Fruit fly (Drosophila melanogaster) whole organism, embryonic: Measurements from ENCODE around the gene mRpS9.

ENCODE experiments used
- Aef1 ChIP-seq: fragments of 200-800 bp; sonication (Bioruptor generic); IDR thresholded peaks from 3 replicates; pipeline ENCODE4 v1.3.6; 2022; ENCODE audit warnings: missing biosample characterization, missing genetic modification characterization
- Asciz ChIP-seq: fragments of 200-800 bp; sonication (Bioruptor generic); optimal IDR thresholded peaks from 2 replicates; lab custom pipeline; 2017; ENCODE audit warnings: missing biosample characterization, mild to moderate bottlenecking, missing genetic modification characterization, missing genetic modification reagents
- BEAF-32 ChIP-seq: fragments of 200-800 bp; sonication (Bioruptor generic); optimal IDR thresholded peaks from 3 replicates; lab custom pipeline; 2017; ENCODE audit warnings: missing biosample characterization, missing genetic modification characterization, mild to moderate bottlenecking, moderate library complexity, missing genetic modification reagents
- CG1233 ChIP-seq: fragments of 200-800 bp; sonication (Bioruptor generic); optimal IDR thresholded peaks from 4 replicates; lab custom pipeline; 2018; ENCODE audit warnings: missing biosample characterization, mild to moderate bottlenecking, missing genetic modification characterization
- CG12744 ChIP-seq: fragments of 200-800 bp; sonication (Bioruptor generic); optimal IDR thresholded peaks from 2 replicates; lab custom pipeline; 2016; ENCODE audit warnings: missing biosample characterization, missing genetic modification characterization
- CG13296 ChIP-seq: fragments of 200-800 bp; sonication (Bioruptor generic); optimal IDR thresholded peaks from 3 replicates; lab custom pipeline; 2018; ENCODE audit warnings: missing biosample characterization, mild to moderate bottlenecking, missing genetic modification characterization
- CG14860 ChIP-seq: fragments of 200-800 bp; sonication (Bioruptor generic); IDR thresholded peaks from 3 replicates; pipeline ENCODE4 v1.3.6; 2022; ENCODE audit warnings: missing biosample characterization, missing genetic modification characterization; ENCODE audit not compliant: partially characterized antibody
- CG17802 ChIP-seq: fragments of 200-800 bp; sonication (Bioruptor generic); optimal IDR thresholded peaks from 2 replicates; lab custom pipeline; 2018; ENCODE audit warnings: missing biosample characterization, mild to moderate bottlenecking, missing genetic modification characterization, moderate library complexity
- CG17912 ChIP-seq: fragments of 200-800 bp; sonication (Bioruptor generic); optimal IDR thresholded peaks from 2 replicates; lab custom pipeline; 2018; ENCODE audit warnings: missing biosample characterization, mild to moderate bottlenecking, missing genetic modification characterization
- CG1832 ChIP-seq: fragments of 200-800 bp; sonication (Bioruptor generic); optimal IDR thresholded peaks from 2 replicates; lab custom pipeline; 2017; ENCODE audit warnings: missing biosample characterization, mild to moderate bottlenecking, missing genetic modification characterization, inconsistent platforms
- CG18619 ChIP-seq: fragments of 200-800 bp; sonication (Bioruptor generic); optimal IDR thresholded peaks from 3 replicates; lab custom pipeline; 2017; ENCODE audit warnings: missing biosample characterization, mild to moderate bottlenecking, missing genetic modification characterization
- CG2678 ChIP-seq: fragments of 200-800 bp; sonication (Bioruptor generic); optimal IDR thresholded peaks from 3 replicates; lab custom pipeline; 2019; ENCODE audit warnings: missing biosample characterization, mild to moderate bottlenecking, missing genetic modification characterization, moderate library complexity
- CG31441 ChIP-seq: fragments of 200-800 bp; sonication (Bioruptor generic); IDR thresholded peaks from 2 replicates; pipeline ENCODE4 v1.3.6; 2022; ENCODE audit warnings: missing biosample characterization, missing genetic modification characterization
- CG3163 ChIP-seq: fragments of 200-800 bp; sonication (Bioruptor generic); optimal IDR thresholded peaks from 3 replicates; lab custom pipeline; 2016; ENCODE audit warnings: missing biosample characterization, missing genetic modification characterization
- CG34422 ChIP-seq: fragments of 200-800 bp; sonication (Bioruptor generic); IDR thresholded peaks from 3 replicates; pipeline ENCODE4 v1.3.6; 2022; ENCODE audit warnings: missing biosample characterization, missing genetic modification characterization
- CG42726 ChIP-seq: fragments of 200-800 bp; sonication (Bioruptor generic); IDR thresholded peaks from 2 replicates; pipeline ENCODE4 v1.3.6; 2022; ENCODE audit warnings: missing biosample characterization, missing genetic modification characterization; ENCODE audit not compliant: partially characterized antibody
- CG5953 ChIP-seq: fragments of 200-800 bp; sonication (Bioruptor generic); IDR thresholded peaks from 2 replicates; pipeline ENCODE4 v1.3.6; 2022; ENCODE audit warnings: missing biosample characterization, missing genetic modification characterization
- CG6175 ChIP-seq: fragments of 200-800 bp; sonication (Bioruptor generic); IDR thresholded peaks from 3 replicates; pipeline ENCODE4 v1.3.6; 2022; ENCODE audit warnings: missing biosample characterization, missing genetic modification characterization
- CG8290 ChIP-seq, 3 experiments: fragments of 200-800 bp; sonication (Bioruptor generic); optimal IDR thresholded peaks; 2 replicates each; lab custom pipeline; 2016 to 2019; ENCODE audit warnings: missing biosample characterization in 3 of 3, missing genetic modification characterization in 3 of 3, mild to moderate bottlenecking in 2 of 3, moderate library complexity in 1 of 3
- CG9797 ChIP-seq: fragments of 200-800 bp; sonication (Bioruptor generic); optimal IDR thresholded peaks from 3 replicates; lab custom pipeline; 2018; ENCODE audit warnings: missing biosample characterization, mild to moderate bottlenecking, missing genetic modification characterization
- Dll ChIP-seq: fragments of 200-800 bp; sonication (Bioruptor generic); IDR thresholded peaks from 4 replicates; pipeline ENCODE4 v1.3.6; 2022; ENCODE audit warnings: missing biosample characterization, missing genetic modification characterization; ENCODE audit not compliant: partially characterized antibody
- E2f2 ChIP-seq: fragments of 200-800 bp; sonication (Bioruptor generic); IDR thresholded peaks from 2 replicates; pipeline ENCODE4 v1.3.6; 2022; ENCODE audit warnings: missing biosample characterization, missing genetic modification characterization
- HHEX ChIP-seq: fragments of 200-800 bp; sonication (Bioruptor generic); optimal IDR thresholded peaks from 3 replicates; lab custom pipeline; 2017; ENCODE audit warnings: missing biosample characterization, mild to moderate bottlenecking, missing genetic modification characterization, missing genetic modification reagents
- HLHmδ ChIP-seq: fragments of 200-800 bp; sonication (Bioruptor generic); optimal IDR thresholded peaks from 2 replicates; lab custom pipeline; 2018; ENCODE audit warnings: missing biosample characterization, mild to moderate bottlenecking, missing genetic modification characterization, moderate library complexity
- Hand ChIP-seq: fragments of 200-800 bp; sonication (Bioruptor generic); optimal IDR thresholded peaks from 2 replicates; lab custom pipeline; 2017; ENCODE audit warnings: mild to moderate bottlenecking, missing biosample characterization, missing genetic modification reagents, missing genetic modification characterization
- Hsf ChIP-seq: fragments of 200-800 bp; sonication (Bioruptor generic); optimal IDR thresholded peaks from 3 replicates; lab custom pipeline; 2016; ENCODE audit warnings: missing biosample characterization, missing genetic modification characterization
- NFAT ChIP-seq: fragments of 200-800 bp; sonication (Bioruptor generic); IDR thresholded peaks from 2 replicates; pipeline ENCODE4 v1.3.6; 2022; ENCODE audit warnings: missing biosample characterization, missing genetic modification characterization
- Nf-YC ChIP-seq: fragments of 200-800 bp; optimal IDR thresholded peaks from 3 replicates; lab custom pipeline; 2019; ENCODE audit warnings: missing biosample characterization, mild to moderate bottlenecking, missing genetic modification characterization, moderate library complexity
- Ptx1 ChIP-seq: fragments of 200-800 bp; sonication (Bioruptor generic); IDR thresholded peaks from 2 replicates; pipeline ENCODE4 v1.3.6; 2022; ENCODE audit warnings: missing biosample characterization, missing genetic modification characterization
- Sin3A ChIP-seq: fragments of >200 bp; optimal IDR thresholded peaks from 2 replicates; lab custom pipeline; 2018
- Tbp ChIP-seq: fragments of >200 bp; optimal IDR thresholded peaks from 2 replicates; lab custom pipeline; 2018; ENCODE audit warnings: missing biosample characterization, missing genetic modification characterization
- Trl ChIP-seq, 3 experiments: fragments of >200 bp in 2 of 3; fragments of 200-800 bp in 1 of 3; sonication (Bioruptor generic) in 1 of 3; optimal IDR thresholded peaks; 2 replicates in 1 of 3; 3 replicates in 2 of 3; lab custom pipeline; 2016 to 2017; ENCODE audit warnings: missing biosample characterization in 1 of 3, missing genetic modification characterization in 1 of 3
- ase ChIP-seq: fragments of 200-800 bp; sonication (Bioruptor generic); IDR thresholded peaks from 3 replicates; pipeline ENCODE4 v1.3.6; 2022; ENCODE audit warnings: missing biosample characterization, missing genetic modification characterization
- chn ChIP-seq: fragments of 200-800 bp; sonication (Bioruptor generic); optimal IDR thresholded peaks from 2 replicates; lab custom pipeline; 2016; ENCODE audit warnings: missing biosample characterization, missing genetic modification characterization
- cwo ChIP-seq: fragments of 200-800 bp; sonication (Bioruptor generic); optimal IDR thresholded peaks from 3 replicates; lab custom pipeline; 2017; ENCODE audit warnings: missing biosample characterization, missing genetic modification characterization, mild to moderate bottlenecking, moderate library complexity, missing genetic modification reagents
- disco-r ChIP-seq: fragments of 200-800 bp; sonication (Bioruptor generic); optimal IDR thresholded peaks from 2 replicates; lab custom pipeline; 2016; ENCODE audit warnings: missing biosample characterization, missing genetic modification characterization
- emc ChIP-seq: fragments of 200-800 bp; sonication (Bioruptor generic); optimal IDR thresholded peaks from 2 replicates; lab custom pipeline; 2016; ENCODE audit warnings: missing biosample characterization, missing genetic modification characterization
- gcm2 ChIP-seq: fragments of 200-800 bp; sonication (Bioruptor generic); optimal IDR thresholded peaks from 2 replicates; lab custom pipeline; 2016; ENCODE audit warnings: missing biosample characterization, missing genetic modification characterization
- her ChIP-seq: fragments of 200-800 bp; sonication (Bioruptor generic); optimal IDR thresholded peaks from 2 replicates; lab custom pipeline; 2016; ENCODE audit warnings: missing biosample characterization, missing genetic modification characterization
- hkb ChIP-seq, 2 experiments: fragments of 200-800 bp in 1 of 2; fragments of >200 bp in 1 of 2; sonication (Bioruptor generic) in 1 of 2; IDR thresholded peaks in 1 of 2; optimal IDR thresholded peaks in 1 of 2; 2 replicates each; pipeline versions ENCODE4 v1.3.6 to Lab custom; 2017 to 2022; ENCODE audit warnings: missing biosample characterization in 1 of 2, missing genetic modification characterization in 1 of 2
- jigr1 ChIP-seq: fragments of 200-800 bp; sonication (Bioruptor generic); IDR thresholded peaks from 3 replicates; pipeline ENCODE4 v1.3.6; 2022; ENCODE audit warnings: missing biosample characterization, missing genetic modification characterization
- lola ChIP-seq, 3 experiments: fragments of >200 bp in 2 of 3; fragments of 200-800 bp in 1 of 3; sonication (Bioruptor generic) in 1 of 3; optimal IDR thresholded peaks; 2 replicates each; lab custom pipeline; 2017 to 2019; ENCODE audit warnings: missing biosample characterization in 3 of 3, missing genetic modification characterization in 3 of 3, mild to moderate bottlenecking in 1 of 3, moderate library complexity in 1 of 3
- odd ChIP-seq: fragments of 200-800 bp; sonication (Bioruptor generic); optimal IDR thresholded peaks from 2 replicates; lab custom pipeline; 2017; ENCODE audit warnings: missing biosample characterization, mild to moderate bottlenecking, missing genetic modification characterization
- onecut ChIP-seq: fragments of 200-800 bp; sonication (Bioruptor generic); IDR thresholded peaks from 2 replicates; pipeline ENCODE4 v1.3.6; 2022; ENCODE audit warnings: missing biosample characterization, missing genetic modification characterization
- org-1 ChIP-seq: fragments of 200-800 bp; sonication (Bioruptor generic); optimal IDR thresholded peaks from 2 replicates; lab custom pipeline; 2017; ENCODE audit warnings: missing biosample characterization, missing genetic modification characterization
- seq ChIP-seq: fragments of 200-800 bp; sonication (Bioruptor generic); IDR thresholded peaks from 2 replicates; pipeline ENCODE4 v1.3.6; 2022; ENCODE audit warnings: missing biosample characterization, missing genetic modification characterization
- sima ChIP-seq: fragments of 200-800 bp; sonication (Bioruptor generic); optimal IDR thresholded peaks from 2 replicates; lab custom pipeline; 2016; ENCODE audit warnings: missing biosample characterization, missing genetic modification characterization
- sug ChIP-seq: fragments of 200-800 bp; optimal IDR thresholded peaks from 2 replicates; lab custom pipeline; 2019; ENCODE audit warnings: missing biosample characterization, mild to moderate bottlenecking, missing genetic modification characterization, moderate library complexity
- trh ChIP-seq: fragments of 200-800 bp; sonication (Bioruptor generic); optimal IDR thresholded peaks from 2 replicates; lab custom pipeline; 2016; ENCODE audit warnings: missing biosample characterization, missing genetic modification characterization

The mRpS9 gene

dm6 chr3R:7895457-7895856 is 7.0 kb downstream of the mRpS9 start (continued):
- TF ChIP-seq HLHmδ (GFP tag; lab: Kevin White, UChicago), result no peak
- no peak for TF ChIP-seq CG31441
- no peak for TF ChIP-seq emc
- TF ChIP-seq trh, result no peak
- TF ChIP-seq sug (tag; lab: Kevin White, UChicago), result no peak
- TF ChIP-seq Trl (optimal IDR thresholded peaks at IDR 0.05; lab: Kevin White, UChicago), result peak in 1 of 2 experiments; percentile 47
- peak; percentile 55 for TF ChIP-seq Trl (GFP tag; optimal IDR thresholded peaks at IDR 0.05; lab: Kevin White, UChicago)
- no peak for TF ChIP-seq sima (GFP tag; lab: Kevin White, UChicago)
- peak; percentile 77 for TF ChIP-seq cwo (GFP tag; lab: Kevin White, UChicago)
- TF ChIP-seq CG42726 (GFP tag; lab: Robert Waterston, UW), result no peak
- no peak for TF ChIP-seq Sin3A (lab: Kevin White, UChicago)
- TF ChIP-seq CG12744 (GFP tag; lab: Kevin White, UChicago), result peak; percentile 63
- TF ChIP-seq CG14860 (GFP tag; lab: Robert Waterston, UW), result no peak
- TF ChIP-seq CG34422 (GFP tag; lab: Robert Waterston, UW), result peak; percentile 66; the same call in 2 of the 3 replicates
- no peak for TF ChIP-seq CG17802 (tag; lab: Kevin White, UChicago)
- peak; percentile 61 for TF ChIP-seq CG18619 (GFP tag; lab: Kevin White, UChicago)
- peak; percentile 48 for TF ChIP-seq her (GFP tag; lab: Kevin White, UChicago)
- peak; percentile 65; the same call in 1 of the 2 replicates for TF ChIP-seq seq
- no peak for TF ChIP-seq CG2678 (tag; lab: Kevin White, UChicago)
- TF ChIP-seq CG9797 (GFP tag; lab: Kevin White, UChicago), result no peak
- peak; percentile 33; the same call in 1 of the 2 replicates for TF ChIP-seq CG5953 (GFP tag; lab: Robert Waterston, UW)
- peak; percentile 55 for TF ChIP-seq CG1233 (GFP tag; lab: Kevin White, UChicago)
- TF ChIP-seq Hsf (GFP tag; lab: Kevin White, UChicago), result peak; percentile 67
- no peak for TF ChIP-seq lola (GFP tag; optimal IDR thresholded peaks at IDR 0.05; lab: Kevin White, UChicago)
- peak; percentile 76 for TF ChIP-seq Aef1 (GFP tag; lab: Robert Waterston, UW)
- peak; percentile 77 for TF ChIP-seq Ptx1
- TF ChIP-seq E2f2 (GFP tag; lab: Robert Waterston, UW), result peak; percentile 52; the same call in 1 of the 2 replicates
- TF ChIP-seq Nf-YC (tag; lab: Kevin White, UChicago), result no peak
- TF ChIP-seq CG3163 (GFP tag; lab: Kevin White, UChicago), result no peak
- TF ChIP-seq gcm2, result no peak
- TF ChIP-seq CG6175 (GFP tag; lab: Robert Waterston, UW), result peak; percentile 73; the same call in 1 of the 3 replicates
- peak; percentile 61 for TF ChIP-seq NFAT (GFP tag; lab: Robert Waterston, UW)
- 0 out of 3 replicates have a peak, but pooled peaks have one; percentile 20 for TF ChIP-seq jigr1 (GFP tag; lab: Robert Waterston, UW)
- TF ChIP-seq org-1 (GFP tag; lab: Kevin White, UChicago), result peak; percentile 53
- TF ChIP-seq CG17912 (GFP tag; lab: Kevin White, UChicago), result no peak
- TF ChIP-seq CG1832 (GFP tag; lab: Kevin White, UChicago), result no peak
- no peak for TF ChIP-seq disco-r (GFP tag; lab: Kevin White, UChicago)
- no peak for TF ChIP-seq Tbp
- TF ChIP-seq CG13296 (GFP tag; lab: Kevin White, UChicago), result peak; percentile 69
- peak; percentile 67 for TF ChIP-seq HHEX (GFP tag; lab: Kevin White, UChicago)
- TF ChIP-seq Asciz, result peak; percentile 54
- no peak for TF ChIP-seq BEAF-32
- peak; percentile 57 for TF ChIP-seq Hand (GFP tag; lab: Kevin White, UChicago)
- no peak; the same call in 1 of the 2 replicates for TF ChIP-seq onecut (GFP tag; lab: Robert Waterston, UW)
- TF ChIP-seq chn (GFP tag; lab: Kevin White, UChicago), result no peak
- no peak for TF ChIP-seq CG8290 (GFP tag; optimal IDR thresholded peaks at IDR 0.05; lab: Kevin White, UChicago)
- TF ChIP-seq CG8290 (tag; optimal IDR thresholded peaks at IDR 0.05; lab: Kevin White, UChicago), result no peak
- peak; percentile 63; the same call in 2 of the 3 replicates for TF ChIP-seq ase (GFP tag; lab: Robert Waterston, UW)
- no peak for TF ChIP-seq odd (GFP tag; lab: Kevin White, UChicago)
- TF ChIP-seq hkb (optimal IDR thresholded peaks at IDR 0.05; lab: Kevin White, UChicago), result no peak
- peak; percentile 77 for TF ChIP-seq hkb (GFP tag; IDR thresholded peaks at IDR 0.05; lab: Robert Waterston, UW)
- no peak for TF ChIP-seq Dll (GFP tag; lab: Robert Waterston, UW)
